Fruit fly (Drosophila melanogaster) whole organism, embryonic: Measurements from ENCODE around the gene CG1896.

Experiments
- Abd-B ChIP-seq: fragments of 200-800 bp; sonication (Bioruptor generic); optimal IDR thresholded peaks from 2 replicates; lab custom pipeline; 2018; ENCODE audit warnings: missing biosample characterization, mild to moderate bottlenecking, missing genetic modification characterization, moderate library complexity
- Asciz ChIP-seq: fragments of 200-800 bp; sonication (Bioruptor generic); optimal IDR thresholded peaks from 2 replicates; lab custom pipeline; 2017; ENCODE audit warnings: missing biosample characterization, mild to moderate bottlenecking, missing genetic modification characterization, missing genetic modification reagents
- Atf-2 ChIP-seq: fragments of 200-800 bp; sonication (Bioruptor generic); optimal IDR thresholded peaks from 2 replicates; lab custom pipeline; 2016; ENCODE audit warnings: missing biosample characterization, missing genetic modification characterization
- BEAF-32 ChIP-seq: fragments of 200-800 bp; sonication (Bioruptor generic); optimal IDR thresholded peaks from 3 replicates; lab custom pipeline; 2017; ENCODE audit warnings: missing biosample characterization, missing genetic modification characterization, mild to moderate bottlenecking, moderate library complexity, missing genetic modification reagents
- CG10267 ChIP-seq: fragments of 200-800 bp; sonication (Bioruptor generic); optimal IDR thresholded peaks from 2 replicates; lab custom pipeline; 2018; ENCODE audit warnings: missing biosample characterization, mild to moderate bottlenecking, missing genetic modification characterization, moderate library complexity
- CG10979 ChIP-seq: fragments of 200-800 bp; sonication (Bioruptor generic); optimal IDR thresholded peaks from 2 replicates; lab custom pipeline; 2018; ENCODE audit warnings: missing biosample characterization, mild to moderate bottlenecking, missing genetic modification characterization, moderate library complexity
- CG11504 ChIP-seq: fragments of 200-800 bp; sonication (Bioruptor generic); optimal IDR thresholded peaks from 3 replicates; lab custom pipeline; 2019; ENCODE audit warnings: missing biosample characterization, mild to moderate bottlenecking, missing genetic modification characterization, moderate library complexity
- CG14710 ChIP-seq: fragments of 200-800 bp; sonication (Bioruptor generic); optimal IDR thresholded peaks from 3 replicates; lab custom pipeline; 2019; ENCODE audit warnings: missing biosample characterization, mild to moderate bottlenecking, missing genetic modification characterization, moderate library complexity
- CG15479 ChIP-seq: fragments of 200-800 bp; sonication (Bioruptor generic); optimal IDR thresholded peaks from 3 replicates; lab custom pipeline; 2019; ENCODE audit warnings: missing biosample characterization, mild to moderate bottlenecking, missing genetic modification characterization, moderate library complexity
- CG15514 ChIP-seq: fragments of 200-800 bp; sonication (Bioruptor generic); optimal IDR thresholded peaks from 3 replicates; lab custom pipeline; 2017; ENCODE audit warnings: missing biosample characterization, missing genetic modification characterization, mild to moderate bottlenecking, moderate library complexity, missing genetic modification reagents
- CG15601 ChIP-seq: fragments of 200-800 bp; sonication (Bioruptor generic); optimal IDR thresholded peaks from 3 replicates; lab custom pipeline; 2019; ENCODE audit warnings: missing biosample characterization, mild to moderate bottlenecking, missing genetic modification characterization, moderate library complexity
- CG15696 ChIP-seq: fragments of 200-800 bp; sonication (Bioruptor generic); optimal IDR thresholded peaks from 2 replicates; lab custom pipeline; 2019; ENCODE audit warnings: missing biosample characterization, mild to moderate bottlenecking, missing genetic modification characterization, moderate library complexity
- CG16815 ChIP-seq: fragments of 200-800 bp; sonication (Bioruptor generic); optimal IDR thresholded peaks from 3 replicates; lab custom pipeline; 2017; ENCODE audit warnings: missing biosample characterization, mild to moderate bottlenecking, missing genetic modification characterization
- CG2712 ChIP-seq: fragments of 200-800 bp; optimal IDR thresholded peaks from 3 replicates; lab custom pipeline; 2019; ENCODE audit warnings: missing biosample characterization, mild to moderate bottlenecking, missing genetic modification characterization, moderate library complexity
- CG30431 ChIP-seq: fragments of 200-800 bp; sonication (Bioruptor generic); optimal IDR thresholded peaks from 2 replicates; lab custom pipeline; 2017; ENCODE audit warnings: missing biosample characterization, missing genetic modification characterization
- CG31441 ChIP-seq: fragments of 200-800 bp; sonication (Bioruptor generic); IDR thresholded peaks from 2 replicates; pipeline ENCODE4 v1.3.6; 2022; ENCODE audit warnings: missing biosample characterization, missing genetic modification characterization
- CG34376 ChIP-seq: fragments of 200-800 bp; sonication (Bioruptor generic); optimal IDR thresholded peaks from 2 replicates; lab custom pipeline; 2018; ENCODE audit warnings: missing biosample characterization, mild to moderate bottlenecking, missing genetic modification characterization
- CG3995 ChIP-seq: fragments of 200-800 bp; sonication (Bioruptor generic); optimal IDR thresholded peaks from 3 replicates; lab custom pipeline; 2016; ENCODE audit warnings: missing biosample characterization, missing genetic modification characterization
- CG43689 ChIP-seq: fragments of 200-800 bp; sonication (Bioruptor generic); IDR thresholded peaks from 2 replicates; pipeline ENCODE4 v1.3.6; 2022; ENCODE audit warnings: missing biosample characterization, missing genetic modification characterization
- CG4820 ChIP-seq: fragments of 200-800 bp; sonication (Bioruptor generic); optimal IDR thresholded peaks from 3 replicates; lab custom pipeline; 2016; ENCODE audit warnings: missing biosample characterization, missing genetic modification characterization
- CG4854 ChIP-seq: fragments of 200-800 bp; sonication (Bioruptor generic); optimal IDR thresholded peaks from 2 replicates; lab custom pipeline; 2016; ENCODE audit warnings: missing biosample characterization, missing genetic modification characterization, inconsistent platforms
- CG8924 ChIP-seq: fragments of 200-800 bp; optimal IDR thresholded peaks from 3 replicates; lab custom pipeline; 2019; ENCODE audit warnings: missing biosample characterization, mild to moderate bottlenecking, missing genetic modification characterization, moderate library complexity
- D ChIP-seq, 2 experiments: fragments of 200-800 bp in 1 of 2; fragments of >200 bp in 1 of 2; sonication (Bioruptor generic) in 1 of 2; optimal IDR thresholded peaks; 2 replicates in 1 of 2; 3 replicates in 1 of 2; lab custom pipeline; 2017; ENCODE audit warnings: mild to moderate bottlenecking in 1 of 2, missing biosample characterization in 1 of 2, missing genetic modification characterization in 1 of 2, missing genetic modification reagents in 1 of 2
- Drgx ChIP-seq: fragments of 200-800 bp; sonication (Bioruptor generic); IDR thresholded peaks from 2 replicates; pipeline ENCODE4 v1.3.6; 2022; ENCODE audit warnings: missing biosample characterization, missing genetic modification characterization
- Elba2 ChIP-seq: fragments of 200-800 bp; sonication (Bioruptor generic); optimal IDR thresholded peaks from 3 replicates; lab custom pipeline; 2016; ENCODE audit warnings: missing biosample characterization, missing genetic modification characterization
- Hr39 ChIP-seq: fragments of >200 bp; optimal IDR thresholded peaks from 2 replicates; lab custom pipeline; 2017
- Lpt ChIP-seq: fragments of >200 bp; optimal IDR thresholded peaks from 2 replicates; lab custom pipeline; 2018; ENCODE audit warnings: missing biosample characterization, missing genetic modification characterization
- MESR4 ChIP-seq: fragments of 200-800 bp; sonication (Bioruptor generic); optimal IDR thresholded peaks from 2 replicates; lab custom pipeline; 2018; ENCODE audit warnings: missing biosample characterization, mild to moderate bottlenecking, missing genetic modification characterization, moderate library complexity
- Med ChIP-seq: fragments of 200-800 bp; sonication (Bioruptor generic); peaks from one replicate; lab custom pipeline; 2016; ENCODE audit warnings: missing biosample characterization, missing genetic modification characterization, mild to moderate bottlenecking, inconsistent platforms, moderate library complexity
- Mes4 ChIP-seq: fragments of 200-800 bp; sonication (Bioruptor generic); optimal IDR thresholded peaks from 2 replicates; lab custom pipeline; 2016; ENCODE audit warnings: missing biosample characterization, missing genetic modification characterization
- Nf-YC ChIP-seq: fragments of 200-800 bp; optimal IDR thresholded peaks from 3 replicates; lab custom pipeline; 2019; ENCODE audit warnings: missing biosample characterization, mild to moderate bottlenecking, missing genetic modification characterization, moderate library complexity
- Ptx1 ChIP-seq: fragments of 200-800 bp; sonication (Bioruptor generic); IDR thresholded peaks from 2 replicates; pipeline ENCODE4 v1.3.6; 2022; ENCODE audit warnings: missing biosample characterization, missing genetic modification characterization
- YL-1 ChIP-seq: fragments of 200-800 bp; sonication (Bioruptor generic); optimal IDR thresholded peaks from 3 replicates; lab custom pipeline; 2017; ENCODE audit warnings: missing biosample characterization, mild to moderate bottlenecking, missing genetic modification characterization
- al ChIP-seq: fragments of 200-800 bp; sonication (Bioruptor generic); IDR thresholded peaks from 2 replicates; pipeline ENCODE4 v1.3.6; 2022; ENCODE audit warnings: missing biosample characterization, missing genetic modification characterization
- az2 ChIP-seq: fragments of 200-800 bp; sonication (Bioruptor generic); optimal IDR thresholded peaks from 3 replicates; lab custom pipeline; 2016; ENCODE audit warnings: missing biosample characterization, missing genetic modification characterization
- bsh ChIP-seq, 2 experiments: fragments of 200-800 bp; sonication (Bioruptor generic); optimal IDR thresholded peaks; 2 replicates each; lab custom pipeline; 2017 to 2018; ENCODE audit warnings: mild to moderate bottlenecking in 2 of 2, missing biosample characterization in 2 of 2, missing genetic modification characterization in 2 of 2, moderate library complexity in 1 of 2
- danr ChIP-seq: fragments of 200-800 bp; sonication (Bioruptor generic); IDR thresholded peaks from 2 replicates; pipeline ENCODE4 v1.3.6; 2022; ENCODE audit warnings: missing biosample characterization, missing genetic modification characterization
- dati ChIP-seq: fragments of 200-800 bp; sonication (Bioruptor generic); IDR thresholded peaks from 2 replicates; pipeline ENCODE4 v1.3.6; 2022; ENCODE audit warnings: missing biosample characterization, missing genetic modification characterization
- dmrt11E ChIP-seq: fragments of 200-800 bp; sonication (Bioruptor generic); optimal IDR thresholded peaks from 3 replicates; lab custom pipeline; 2018; ENCODE audit warnings: missing biosample characterization, mild to moderate bottlenecking, missing genetic modification characterization, moderate library complexity
- jigr1 ChIP-seq: fragments of 200-800 bp; sonication (Bioruptor generic); IDR thresholded peaks from 3 replicates; pipeline ENCODE4 v1.3.6; 2022; ENCODE audit warnings: missing biosample characterization, missing genetic modification characterization
- lbe ChIP-seq: fragments of 200-800 bp; sonication (Bioruptor generic); optimal IDR thresholded peaks from 2 replicates; lab custom pipeline; 2016; ENCODE audit warnings: missing biosample characterization, mild to moderate bottlenecking, missing genetic modification characterization
- maf-S ChIP-seq: fragments of 200-800 bp; sonication (Bioruptor generic); optimal IDR thresholded peaks from 2 replicates; lab custom pipeline; 2016; ENCODE audit warnings: missing biosample characterization, missing genetic modification characterization
- pfk ChIP-seq: fragments of 200-800 bp; sonication (Bioruptor generic); optimal IDR thresholded peaks from 2 replicates; lab custom pipeline; 2018; ENCODE audit warnings: missing biosample characterization, mild to moderate bottlenecking, missing genetic modification characterization, moderate library complexity
- phol ChIP-seq: fragments of 200-800 bp; sonication (Bioruptor generic); optimal IDR thresholded peaks from 3 replicates; lab custom pipeline; 2018; ENCODE audit warnings: missing biosample characterization, mild to moderate bottlenecking, missing genetic modification characterization, moderate library complexity
- prd ChIP-seq, 3 experiments: fragments of >200 bp in 2 of 3; fragments of 200-800 bp in 1 of 3; sonication (Bioruptor generic) in 1 of 3; optimal IDR thresholded peaks in 2 of 3; IDR thresholded peaks in 1 of 3; 2 replicates in 2 of 3; 3 replicates in 1 of 3; pipeline versions ENCODE4 v1.3.6 to Lab custom; 2017 to 2022; ENCODE audit warnings: missing biosample characterization in 1 of 3, missing genetic modification characterization in 1 of 3
- pum ChIP-seq: fragments of 200-800 bp; sonication (Bioruptor generic); optimal IDR thresholded peaks from 2 replicates; lab custom pipeline; 2016; ENCODE audit warnings: missing biosample characterization, missing genetic modification characterization
- sens ChIP-seq: fragments of 200-800 bp; sonication (Bioruptor generic); peaks from one replicate; lab custom pipeline; 2016; ENCODE audit warnings: missing biosample characterization, missing genetic modification characterization
- sim ChIP-seq: fragments of 200-800 bp; sonication (Bioruptor generic); IDR thresholded peaks from 2 replicates; pipeline ENCODE4 v1.3.6; 2022; ENCODE audit warnings: missing biosample characterization, missing genetic modification characterization
- zfh1 ChIP-seq: fragments of 200-800 bp; sonication (Bioruptor generic); IDR thresholded peaks from 3 replicates; pipeline ENCODE4 v1.3.6; 2022; ENCODE audit warnings: missing biosample characterization, missing genetic modification characterization

CG1896 gene

DNA sequence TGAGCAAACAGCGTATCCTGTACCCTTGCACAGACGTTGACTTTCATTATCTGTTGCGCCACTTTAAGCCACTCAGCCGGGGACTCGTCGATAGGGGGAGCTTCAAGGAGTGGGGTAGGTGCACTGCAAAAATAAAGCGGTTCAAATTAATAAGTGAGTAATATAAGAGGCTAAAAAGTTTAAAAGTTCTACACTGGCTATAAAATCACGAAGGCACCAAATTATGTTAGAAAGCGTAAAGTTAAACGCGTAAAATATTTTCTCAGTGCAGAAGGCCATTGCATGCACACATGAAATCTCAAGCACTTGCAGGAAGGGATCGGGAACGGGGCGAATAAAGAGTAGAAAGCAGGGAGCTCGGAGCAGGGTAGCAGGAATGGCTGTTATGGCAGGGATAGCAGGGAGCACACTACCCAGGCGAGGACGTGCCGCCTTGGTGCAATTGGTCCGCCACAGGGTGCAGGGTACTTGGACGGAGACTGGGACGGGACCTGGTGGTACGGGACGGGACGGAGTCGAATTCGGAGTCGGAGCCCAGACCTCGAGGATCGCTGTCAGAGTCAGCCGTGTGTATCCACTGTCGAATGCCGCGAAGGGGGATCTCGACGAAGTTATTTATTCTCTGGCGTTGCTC, 45.8 kb upstream of the CG1896 start (continued):
- TF ChIP-seq CG15601 (tag; lab: Kevin White, UChicago) (no peak), zfh1 (GFP tag; lab: Robert Waterston, UW) (0 out of 3 replicates have a peak, but pooled peaks have one; percentile 29), pfk (no peak), CG34376 (no peak), D (optimal IDR thresholded peaks at IDR 0.05; lab: Kevin White, UChicago) (no peak), D (GFP tag; optimal IDR thresholded peaks at IDR 0.05; lab: Kevin White, UChicago) (peak; percentile 26), CG43689 (GFP tag; lab: Robert Waterston, UW) (no peak), CG8924 (tag; lab: Kevin White, UChicago) (no peak), Abd-B (GFP tag; lab: Kevin White, UChicago) (no peak), CG31441 (GFP tag; lab: Robert Waterston, UW) (0 out of 2 replicates have a peak, but pooled peaks have one; percentile 11), CG15696 (tag; lab: Kevin White, UChicago) (peak; percentile 20), CG14710 (tag; lab: Kevin White, UChicago) (peak; percentile 10), CG11504 (tag; lab: Kevin White, UChicago) (no peak), dati (GFP tag; lab: Robert Waterston, UW) (no peak), lbe (peak; percentile 88), CG2712 (peak; percentile 35), Nf-YC (tag; lab: Kevin White, UChicago) (no peak), Lpt (GFP tag; lab: Kevin White, UChicago) (peak; percentile 3), phol (tag; lab: Kevin White, UChicago) (peak; percentile 16), sim (GFP tag; lab: Robert Waterston, UW) (0 out of 2 replicates have a peak, but pooled peaks have one; percentile 11), az2 (GFP tag; lab: Kevin White, UChicago) (peak; percentile 4), CG3995 (GFP tag; lab: Kevin White, UChicago) (no peak), CG4854 (no peak), CG10979 (tag; lab: Kevin White, UChicago) (peak; percentile 48), pum (GFP tag; lab: Kevin White, UChicago) (peak; percentile 1), prd (optimal IDR thresholded peaks at IDR 0.05; lab: Kevin White, UChicago) (no peak), prd (GFP tag; IDR thresholded peaks at IDR 0.05; lab: Robert Waterston, UW) (peak; percentile 23; the same call in 1 of the 3 replicates)

DNA sequence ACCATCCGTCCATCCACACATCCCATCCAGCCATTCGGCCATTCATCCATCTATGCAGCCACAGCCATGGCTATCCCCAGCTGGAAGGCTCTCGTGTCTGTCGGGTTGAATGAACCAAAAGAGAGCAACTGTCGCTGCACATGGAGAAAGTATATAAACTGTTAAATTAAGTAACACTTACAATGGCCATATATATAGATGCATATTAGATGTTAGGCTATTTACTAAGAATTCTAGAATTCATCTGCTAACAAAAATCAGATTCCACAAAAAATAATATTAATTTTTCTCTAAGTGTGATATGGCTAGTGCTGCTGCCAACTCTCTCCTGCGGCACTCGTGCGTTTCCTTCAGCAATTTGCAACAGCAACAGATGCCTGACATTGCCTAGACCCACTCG, 43.9 kb upstream of the CG1896 start:
- TF ChIP-seq YL-1 (GFP tag; lab: Kevin White, UChicago) (no peak), jigr1 (GFP tag; lab: Robert Waterston, UW) (no peak), Hr39 (lab: Kevin White, UChicago) (no peak), CG15479 (GFP tag; lab: Kevin White, UChicago) (no peak), prd (optimal IDR thresholded peaks at IDR 0.05; lab: Kevin White, UChicago) (no peak), prd (GFP tag; IDR thresholded peaks at IDR 0.05; lab: Robert Waterston, UW) (peak; percentile 19; the same call in 1 of the 3 replicates), CG10267 (no peak), Drgx (peak; percentile 73), Elba2 (GFP tag; lab: Kevin White, UChicago) (no peak), CG15514 (GFP tag; lab: Kevin White, UChicago) (no peak), Ptx1 (GFP tag; lab: Robert Waterston, UW) (no peak), danr (GFP tag; lab: Robert Waterston, UW) (no peak), Atf-2 (GFP tag; lab: Kevin White, UChicago) (no peak), Mes4 (GFP tag; lab: Kevin White, UChicago) (no peak), CG4820 (GFP tag; lab: Kevin White, UChicago) (no peak), MESR4 (no peak), bsh (GFP tag; optimal IDR thresholded peaks at IDR 0.05; lab: Kevin White, UChicago) (peak in 1 of 2 experiments; percentile 68), CG16815 (no peak), sens (GFP tag; lab: Kevin White, UChicago) (no peak), BEAF-32 (GFP tag; lab: Kevin White, UChicago) (no peak), maf-S (GFP tag; lab: Kevin White, UChicago) (no peak), al (GFP tag; lab: Robert Waterston, UW) (no peak), Med (GFP tag; lab: Kevin White, UChicago) (peak; percentile 10), dmrt11E (tag; lab: Kevin White, UChicago) (peak; percentile 41), CG30431 (no peak), Asciz (GFP tag; lab: Kevin White, UChicago) (no peak)
